Worm (Caenorhabditis elegans): Measurements from ENCODE around the gene dpy-28.

dpy-28 gene

DNA sequence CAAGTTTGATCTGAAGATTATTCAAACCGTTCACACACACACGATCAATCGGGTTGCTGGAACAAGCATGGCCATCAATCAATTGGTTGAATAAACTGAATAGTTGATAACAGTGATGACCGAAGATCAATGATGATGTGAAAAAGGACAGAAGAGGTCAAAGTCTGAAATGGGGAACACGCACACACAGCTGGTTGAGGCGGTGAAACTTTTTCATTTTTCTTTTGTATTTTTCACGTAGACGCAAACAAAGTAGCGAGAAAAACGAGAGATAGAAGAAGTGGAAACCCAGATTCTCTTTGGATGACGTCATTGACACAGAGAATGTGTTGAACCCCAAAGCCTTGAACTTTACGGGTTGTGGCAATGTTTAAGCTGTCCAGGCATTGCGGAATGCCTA lies 45.5 kb upstream of the dpy-28 start (continued):
- TF ChIP-seq attf-5 (GFP tag; optimal IDR thresholded peaks at IDR 0.05) (peak; percentile 46), B0035.1 (tag; optimal IDR thresholded peaks at IDR 0.05) (peak; percentile 56), repo-1 (tag; optimal IDR thresholded peaks at IDR 0.05) (no peak), let-526 (GFP tag; IDR thresholded peaks at IDR 0.05) (no peak; the same call in 1 of the 2 replicates), bed-1 (GFP tag; IDR thresholded peaks at IDR 0.05) (no peak), F33H1.4 (GFP tag; IDR thresholded peaks at IDR 0.05) (no peak), ztf-22 (GFP tag; optimal IDR thresholded peaks at IDR 0.05) (no peak), lir-1 (GFP tag; conservative IDR thresholded peaks at IDR 0.05) (no peak; the same call in 1 of the 2 replicates), madf-8 (GFP tag; conservative IDR thresholded peaks at IDR 0.05) (no peak), dpff-1 (tag; optimal IDR thresholded peaks at IDR 0.05) (no peak), ztf-3 (GFP tag; optimal IDR thresholded peaks at IDR 0.05) (no peak), dpl-1 (GFP tag; optimal IDR thresholded peaks at IDR 0.05) (no peak), ceh-58 (GFP tag; IDR thresholded peaks at IDR 0.05) (no peak), Y56A3A.18 (GFP tag; IDR thresholded peaks at IDR 0.05) (no peak), zfh-2 (GFP tag; conservative IDR thresholded peaks at IDR 0.05) (no peak), ets-4 (GFP tag; optimal IDR thresholded peaks at IDR 0.05) (no peak), B0261.1 (tag; optimal IDR thresholded peaks at IDR 0.05) (no peak), nfya-1 (tag; optimal IDR thresholded peaks at IDR 0.05; ENCODE audit: borderline replicate concordance, insufficient read depth) (no peak), lin-26 (GFP tag; IDR thresholded peaks at IDR 0.05) (peak; percentile 40; the same call in 1 of the 2 replicates), nhr-120 (GFP tag; IDR thresholded peaks at IDR 0.05) (no peak), ztf-26 (tag; optimal IDR thresholded peaks at IDR 0.05) (peak; percentile 65), madf-6 (GFP tag; IDR thresholded peaks at IDR 0.05) (no peak), somi-1 (GFP tag; optimal IDR thresholded peaks at IDR 0.05) (peak; percentile 89), ceh-40 (GFP tag; IDR thresholded peaks at IDR 0.05) (0 out of 2 replicates have a peak, but pooled peaks have one; percentile 37), B0336.3 (GFP tag; IDR thresholded peaks at IDR 0.05) (no peak), F52B5.7 (tag; optimal IDR thresholded peaks at IDR 0.05) (no peak), let-607 (tag; optimal IDR thresholded peaks at IDR 0.05) (peak in 1 of 2 experiments; percentile 6), Y95B8A.8 (GFP tag; IDR thresholded peaks at IDR 0.05) (no peak), hlh-12 (tag; optimal IDR thresholded peaks at IDR 0.05) (no peak), lsy-27 (tag; optimal IDR thresholded peaks at IDR 0.05; ENCODE audit: borderline replicate concordance, insufficient read depth) (no peak), F39B2.1 (GFP tag; IDR thresholded peaks at IDR 0.05) (no peak), attf-3 (GFP tag; conservative IDR thresholded peaks at IDR 0.05) (no peak)

DNA sequence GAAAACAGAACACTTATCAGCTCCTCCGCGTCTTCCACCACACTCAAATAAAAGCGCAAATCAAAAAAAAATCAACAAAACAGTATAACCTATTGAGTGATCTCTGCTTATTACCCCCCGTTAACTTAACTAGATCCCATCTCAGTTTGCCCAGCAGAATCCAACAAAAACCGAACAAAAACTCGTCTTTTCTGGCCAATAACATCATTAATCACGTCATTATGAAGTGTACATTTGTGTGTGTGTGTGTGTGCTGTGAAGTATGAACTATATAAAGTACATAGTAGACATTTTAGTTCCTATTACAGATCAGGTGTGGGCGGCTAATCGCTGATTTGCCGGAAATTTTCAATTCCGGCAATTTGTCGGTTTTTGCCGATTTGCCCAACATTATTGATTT lies 44.9 kb upstream of the dpy-28 start:
- TF ChIP-seq let-607 (tag; optimal IDR thresholded peaks at IDR 0.05) (peak in 1 of 2 experiments; percentile 14), dox-1 (GFP tag; IDR thresholded peaks at IDR 0.05) (no peak)

ce11 chrIII:10719057-10719456 lies 43.9 kb upstream of the dpy-28 start:
- TF ChIP-seq ekl-4 (GFP tag; IDR thresholded peaks at IDR 0.05) (0 out of 2 replicates have a peak, but pooled peaks have one; percentile 22), unc-130 (GFP tag; optimal IDR thresholded peaks at IDR 0.05) (no peak), ama-1 (optimal IDR thresholded peaks at IDR 0.05) (peak; percentile 52), ama-1 (GFP tag; optimal IDR thresholded peaks at IDR 0.05) (no peak), pha-4 (tag; optimal IDR thresholded peaks at IDR 0.05) (no peak), snpc-3.4 (tag; optimal IDR thresholded peaks at IDR 0.05) (no peak), nhr-80 (tag; optimal IDR thresholded peaks at IDR 0.05) (peak; percentile 32), F22D6.2 (tag; optimal IDR thresholded peaks at IDR 0.05) (no peak), chd-7 (tag; optimal IDR thresholded peaks at IDR 0.05) (peak; percentile 38), lin-26 (GFP tag; IDR thresholded peaks at IDR 0.05) (peak; percentile 26; the same call in 1 of the 2 replicates), mcd-1 (GFP tag; IDR thresholded peaks at IDR 0.05) (0 out of 2 replicates have a peak, but pooled peaks have one; percentile 20), mxl-1 (tag; optimal IDR thresholded peaks at IDR 0.05) (no peak), lin-40 (tag; optimal IDR thresholded peaks at IDR 0.05) (peak; percentile 11), akir-1 (GFP tag; optimal IDR thresholded peaks at IDR 0.05) (no peak), pbrm-1 (GFP tag; IDR thresholded peaks at IDR 0.05) (0 out of 2 replicates have a peak, but pooled peaks have one; percentile 9), atf-7 (tag; optimal IDR thresholded peaks at IDR 0.05) (peak; percentile 18), cebp-2 (GFP tag; IDR thresholded peaks at IDR 0.05) (0 out of 2 replicates have a peak, but pooled peaks have one; percentile 66)
